Fruit fly (Drosophila melanogaster): ENCODE results near the gene CG12541.

dm6 chrX:7104400-7105068 is 38.7 kb upstream of the CG12541 start, which contains the start of the genes CG4617 and CG8300:
- TF ChIP-seq CG34367 (tag; optimal IDR thresholded peaks at IDR 0.05) (no peak), rn (GFP tag; IDR thresholded peaks at IDR 0.05) (no peak), CG9948 (tag; optimal IDR thresholded peaks at IDR 0.05) (no peak), CG15710 (tag; optimal IDR thresholded peaks at IDR 0.05) (peak; percentile 27), CG12605 (GFP tag; IDR thresholded peaks at IDR 0.05) (no peak), CG14655 (GFP tag; optimal IDR thresholded peaks at IDR 0.05) (no peak), EcR (GFP tag; optimal IDR thresholded peaks at IDR 0.05) (no peak), gl (tag; optimal IDR thresholded peaks at IDR 0.05) (no peak), CG13204 (GFP tag; optimal IDR thresholded peaks at IDR 0.05) (no peak), CG4496 (GFP tag; IDR thresholded peaks at IDR 0.05) (no peak), CG8301 (tag; optimal IDR thresholded peaks at IDR 0.05) (no peak), CG8159 (tag; optimal IDR thresholded peaks at IDR 0.05) (peak; percentile 30)
